Fruit fly (Drosophila melanogaster): ENCODE data around the gene CG32579.

Gene CG32579

DNA sequence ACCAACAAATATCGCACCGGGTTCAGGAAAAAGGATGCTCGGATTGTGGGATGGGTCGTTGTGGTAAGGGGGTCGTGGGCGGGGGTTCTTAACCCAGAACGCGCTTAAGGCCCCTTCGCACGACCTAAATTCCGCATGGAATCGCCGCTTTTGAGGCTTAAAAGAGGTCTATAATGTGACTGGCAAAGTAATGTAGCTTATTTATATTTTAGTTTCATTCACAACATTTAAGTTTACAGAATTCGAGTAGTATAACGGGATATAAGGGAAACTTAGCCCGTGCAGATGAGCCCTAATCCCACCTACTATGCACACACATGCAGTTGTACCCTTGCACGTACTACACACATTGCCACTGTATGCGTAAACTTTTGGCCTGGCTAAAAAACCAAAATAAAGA, 44.3 kb upstream of the CG32579 start (continued):
- TF ChIP-seq Bgb (GFP tag; IDR thresholded peaks at IDR 0.05; ENCODE audit: partially characterized antibody), result no peak
- peak; percentile 83 for TF ChIP-seq CG17385 (GFP tag; optimal IDR thresholded peaks at IDR 0.05)
- TF ChIP-seq ab (GFP tag; optimal IDR thresholded peaks at IDR 0.05), result no peak
- TF ChIP-seq Taf1 (GFP tag; IDR thresholded peaks at IDR 0.05), result peak; percentile 56; the same call in 1 of the 2 replicates
- TF ChIP-seq Dp (GFP tag; optimal IDR thresholded peaks at IDR 0.05), result no peak
- TF ChIP-seq az2 (GFP tag; optimal IDR thresholded peaks at IDR 0.05), result peak; percentile 71
- peak; percentile 70 for TF ChIP-seq Lhr (GFP tag; optimal IDR thresholded peaks at IDR 0.05)
- TF ChIP-seq odd (GFP tag; optimal IDR thresholded peaks at IDR 0.05), result peak; percentile 81
- TF ChIP-seq mirr (GFP tag; optimal IDR thresholded peaks at IDR 0.05), result peak; percentile 71
- TF ChIP-seq Kr (GFP tag; optimal IDR thresholded peaks at IDR 0.05), result peak; percentile 38
- peak; percentile 56 for TF ChIP-seq pnt (GFP tag; optimal IDR thresholded peaks at IDR 0.05)
- peak; percentile 89 for TF ChIP-seq ranshi (GFP tag; IDR thresholded peaks at IDR 0.05)
- TF ChIP-seq CG6683 (GFP tag; optimal IDR thresholded peaks at IDR 0.05), result peak; percentile 71
- no peak for TF ChIP-seq CG14965 (GFP tag; optimal IDR thresholded peaks at IDR 0.05; ENCODE audit: borderline replicate concordance)
- TF ChIP-seq Chrac-16 (GFP tag; optimal IDR thresholded peaks at IDR 0.05), result peak; percentile 42
- TF ChIP-seq mld (GFP tag; IDR thresholded peaks at IDR 0.05; ENCODE audit: partially characterized antibody), result no peak
- peak; percentile 53 for TF ChIP-seq CG30020 (tag; optimal IDR thresholded peaks at IDR 0.05)
- TF ChIP-seq pros (GFP tag; optimal IDR thresholded peaks at IDR 0.05), result peak; percentile 75
- peak; percentile 88 for TF ChIP-seq dmrt11E (tag; optimal IDR thresholded peaks at IDR 0.05)
- TF ChIP-seq pfk (GFP tag; optimal IDR thresholded peaks at IDR 0.05), result peak; percentile 57
- peak; percentile 91 for TF ChIP-seq CG2875 (GFP tag; optimal IDR thresholded peaks at IDR 0.05)
- TF ChIP-seq btn (GFP tag; optimal IDR thresholded peaks at IDR 0.05), result no peak
- 0 out of 2 replicates have a peak, but pooled peaks have one; percentile 32 for TF ChIP-seq cas (GFP tag; IDR thresholded peaks at IDR 0.05)
- peak in 1 of 3 experiments; percentile 61 for TF ChIP-seq Stat92E (GFP tag; optimal IDR thresholded peaks at IDR 0.05)
- peak; percentile 66 for TF ChIP-seq CG32767 (GFP tag; IDR thresholded peaks at IDR 0.05)
- peak; percentile 84 for TF ChIP-seq Rfx (GFP tag; IDR thresholded peaks at IDR 0.05)
- TF ChIP-seq jigr1 (GFP tag; IDR thresholded peaks at IDR 0.05), result peak; percentile 60; the same call in 2 of the 3 replicates
- TF ChIP-seq Dll (GFP tag; IDR thresholded peaks at IDR 0.05; ENCODE audit: partially characterized antibody), result no peak
- TF ChIP-seq CG15479 (GFP tag; optimal IDR thresholded peaks at IDR 0.05), result no peak
- TF ChIP-seq CG11398 (GFP tag; optimal IDR thresholded peaks at IDR 0.05), result peak; percentile 18
- peak; percentile 69 for TF ChIP-seq jing (GFP tag; optimal IDR thresholded peaks at IDR 0.05)
- TF ChIP-seq yki (optimal IDR thresholded peaks at IDR 0.05), result no peak
- TF ChIP-seq ind (GFP tag; optimal IDR thresholded peaks at IDR 0.05), result peak; percentile 66
- peak; percentile 61 for TF ChIP-seq Hey (tag; optimal IDR thresholded peaks at IDR 0.05)
- peak; percentile 5 for TF ChIP-seq Hr3 (GFP tag; optimal IDR thresholded peaks at IDR 0.05)
- TF ChIP-seq CG3838 (GFP tag; optimal IDR thresholded peaks at IDR 0.05), result peak; percentile 12
- TF ChIP-seq Spps (tag; optimal IDR thresholded peaks at IDR 0.05), result peak; percentile 84
- TF ChIP-seq exex (tag; optimal IDR thresholded peaks at IDR 0.05), result peak; percentile 34
- TF ChIP-seq Oaz (GFP tag; IDR thresholded peaks at IDR 0.05), result peak; percentile 71
- TF ChIP-seq HLHmδ (GFP tag; optimal IDR thresholded peaks at IDR 0.05), result no peak
- TF ChIP-seq chm (GFP tag; IDR thresholded peaks at IDR 0.05), result peak; percentile 93
- TF ChIP-seq Xbp1 (GFP tag; optimal IDR thresholded peaks at IDR 0.05), result peak; percentile 76
- peak; percentile 61 for TF ChIP-seq CG9609 (GFP tag; optimal IDR thresholded peaks at IDR 0.05)
- peak; percentile 71 for TF ChIP-seq Usf (GFP tag; optimal IDR thresholded peaks at IDR 0.05)
- TF ChIP-seq H2.0 (GFP tag; IDR thresholded peaks at IDR 0.05), result peak; percentile 73
- peak; percentile 84 for TF ChIP-seq zfh1 (GFP tag; IDR thresholded peaks at IDR 0.05)
- TF ChIP-seq h (optimal IDR thresholded peaks at IDR 0.05), result no peak
- peak; percentile 38; the same call in 1 of the 2 replicates for TF ChIP-seq al (GFP tag; IDR thresholded peaks at IDR 0.05)
- TF ChIP-seq jumu (GFP tag; optimal IDR thresholded peaks at IDR 0.05), result peak; percentile 10
- peak; percentile 77 for TF ChIP-seq CG2202 (tag; optimal IDR thresholded peaks at IDR 0.05)
- TF ChIP-seq CG11723 (GFP tag; optimal IDR thresholded peaks at IDR 0.05), result peak; percentile 87
